Worm (Caenorhabditis elegans) whole organism, young adult: ENCODE measurements around the gene srx-76.

Experiments
- Y67H2A.10 ChIP-seq: fragments of 200-800 bp; sonication (Bioruptor generic); conservative IDR thresholded peaks from 2 replicates; pipeline ENCODE4 v1.3.6; 2022; ENCODE audit warnings: missing genetic modification reagents, missing genetic modification characterization, missing compliant biosample characterization
- Y79H2A.3 ChIP-seq: fragments of 200-800 bp; sonication (Bioruptor generic); conservative IDR thresholded peaks from 2 replicates; pipeline ENCODE4 v1.3.6; 2022; ENCODE audit warnings: missing genetic modification reagents, missing genetic modification characterization, missing compliant biosample characterization
- ama-1 ChIP-seq, 3 experiments: fragments of 150-350 bp in 1 of 3; sonication (generic microtip) in 2 of 3; optimal IDR thresholded peaks; 2 replicates each; lab custom pipeline; 2014 to 2018; ENCODE audit warnings: missing biosample characterization in 2 of 3, missing genetic modification characterization in 2 of 3, missing genetic modification reagents in 2 of 3
- attf-3 ChIP-seq: fragments of 200-800 bp; sonication (Bioruptor generic); conservative IDR thresholded peaks from 2 replicates; pipeline ENCODE4 v1.3.6; 2022; ENCODE audit warnings: missing genetic modification reagents, missing genetic modification characterization, missing compliant biosample characterization
- chd-7 ChIP-seq: sonication (generic microtip); optimal IDR thresholded peaks from 2 replicates; lab custom pipeline; 2016; ENCODE audit warnings: mild to moderate bottlenecking, missing genetic modification characterization, moderate library complexity, missing compliant biosample characterization
- efl-1 ChIP-seq: fragments of 150-350 bp; optimal IDR thresholded peaks from 2 replicates; lab custom pipeline; 2014; ENCODE audit warnings: missing biosample characterization, missing genetic modification reagents, missing genetic modification characterization
- madf-10 ChIP-seq: sonication (generic microtip); optimal IDR thresholded peaks from 2 replicates; lab custom pipeline; 2016; ENCODE audit warnings: mild to moderate bottlenecking, missing genetic modification characterization, missing compliant biosample characterization
- madf-3 ChIP-seq: fragments of 200-800 bp; sonication (Bioruptor generic); IDR thresholded peaks from 2 replicates; pipeline ENCODE4 v1.3.6; 2022; ENCODE audit warnings: missing genetic modification reagents, missing genetic modification characterization, missing compliant biosample characterization
- mcd-1 ChIP-seq: fragments of 200-800 bp; sonication (Bioruptor generic); IDR thresholded peaks from 2 replicates; pipeline ENCODE4 v1.3.6; 2022; ENCODE audit warnings: missing genetic modification reagents, missing genetic modification characterization, missing compliant biosample characterization
- sea-2 ChIP-seq: fragments of 200-800 bp; sonication (Bioruptor generic); IDR thresholded peaks from 2 replicates; pipeline ENCODE4 v1.3.6; 2022; ENCODE audit warnings: missing genetic modification characterization, missing compliant biosample characterization
- tlf-1 ChIP-seq: fragments of 200-800 bp; sonication (Bioruptor generic); optimal IDR thresholded peaks from 2 replicates; lab custom pipeline; 2018; ENCODE audit warnings: mild to moderate bottlenecking, missing genetic modification characterization, missing compliant biosample characterization
- unc-62 ChIP-seq: fragments of 150-350 bp; optimal IDR thresholded peaks from 2 replicates; lab custom pipeline; 2014; ENCODE audit warnings: missing biosample characterization, missing genetic modification reagents, missing genetic modification characterization
- xnd-1 ChIP-seq: sonication (generic microtip); optimal IDR thresholded peaks from 2 replicates; lab custom pipeline; 2016; ENCODE audit warnings: missing genotype, missing genetic modification reagents, missing genetic modification characterization, missing compliant biosample characterization
- ztf-22 ChIP-seq: fragments of 200-800 bp; sonication (Bioruptor generic); optimal IDR thresholded peaks from 2 replicates; lab custom pipeline; 2018; ENCODE audit warnings: mild to moderate bottlenecking, missing genetic modification characterization, moderate library complexity, missing compliant biosample characterization

DNA sequence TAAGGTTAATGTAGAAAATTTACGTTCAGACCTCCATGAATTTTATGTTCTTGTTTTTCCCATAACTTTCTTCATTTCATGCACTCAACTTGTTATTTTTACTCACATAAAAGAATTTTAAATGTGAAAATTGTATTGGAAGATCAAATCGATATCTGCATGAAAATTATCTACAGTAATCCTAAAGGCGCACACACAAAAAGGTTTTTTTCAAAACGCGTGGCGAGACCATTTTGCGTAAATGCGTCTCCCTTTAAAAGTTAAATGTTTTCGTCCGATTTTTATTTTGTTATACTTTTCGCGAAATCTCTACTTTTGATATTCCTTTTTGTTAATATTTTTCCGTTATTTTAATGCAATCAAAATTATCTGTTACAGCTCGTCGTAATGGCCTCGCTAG is 25.6 kb downstream of the srx-76 start, which contains the start of gene R31.2:
- no peak for TF ChIP-seq ztf-22
- no peak for TF ChIP-seq madf-3 (GFP tag; lab: Robert Waterston, UW)
- no peak for TF ChIP-seq Y79H2A.3 (GFP tag; lab: Robert Waterston, UW)
- TF ChIP-seq ama-1 (optimal IDR thresholded peaks at IDR 0.05; lab: Kevin White, UChicago), result no peak
- TF ChIP-seq ama-1 (GFP tag; optimal IDR thresholded peaks at IDR 0.05; lab: Kevin White, UChicago), result no peak
- TF ChIP-seq xnd-1 (tag; lab: Kevin White, UChicago), result peak; percentile 73
- no peak for TF ChIP-seq mcd-1 (GFP tag; lab: Robert Waterston, UW)
- no peak for TF ChIP-seq sea-2
- no peak for TF ChIP-seq tlf-1 (GFP tag; lab: Kevin White, UChicago)
- TF ChIP-seq unc-62 (GFP tag; lab: Kevin White, UChicago), result no peak
- no peak for TF ChIP-seq madf-10 (tag; lab: Kevin White, UChicago)
- TF ChIP-seq attf-3 (GFP tag; lab: Robert Waterston, UW), result no peak
- no peak for TF ChIP-seq chd-7 (tag; lab: Kevin White, UChicago)
- peak; percentile 48 for TF ChIP-seq efl-1 (GFP tag; lab: Kevin White, UChicago)
- TF ChIP-seq Y67H2A.10, result no peak
